Fruit fly (Drosophila melanogaster): Measurements from ENCODE around the gene CG34174.

CG34174 gene

dm6 chr2L:2200136-2201036, 13.7 kb upstream of the CG34174 start:
- no peak for TF ChIP-seq CG31627 (GFP tag; optimal IDR thresholded peaks at IDR 0.05)
- TF ChIP-seq vri (GFP tag; optimal IDR thresholded peaks at IDR 0.05) = peak; percentile 99
- peak; percentile 41 for TF ChIP-seq CG7368 (GFP tag; optimal IDR thresholded peaks at IDR 0.05)
- no peak for TF ChIP-seq Gug (GFP tag; IDR thresholded peaks at IDR 0.05)
- no peak for TF ChIP-seq CG9139 (GFP tag; optimal IDR thresholded peaks at IDR 0.05)
- TF ChIP-seq CG32006 (GFP tag; optimal IDR thresholded peaks at IDR 0.05) = no peak
- no peak for TF ChIP-seq Sox15 (GFP tag; optimal IDR thresholded peaks at IDR 0.05)
- peak; percentile 86 for TF ChIP-seq Lpt (GFP tag; optimal IDR thresholded peaks at IDR 0.05)
- TF ChIP-seq CG10669 (GFP tag; optimal IDR thresholded peaks at IDR 0.05) = no peak
- TF ChIP-seq CG8319 (GFP tag; optimal IDR thresholded peaks at IDR 0.05) = no peak
- TF ChIP-seq fd59A (GFP tag; optimal IDR thresholded peaks at IDR 0.05) = no peak
- no peak for TF ChIP-seq net (GFP tag; optimal IDR thresholded peaks at IDR 0.05)
- TF ChIP-seq Eip75B (GFP tag; optimal IDR thresholded peaks at IDR 0.05) = peak; percentile 51
- no peak for TF ChIP-seq CG6163 (GFP tag; IDR thresholded peaks at IDR 0.05)
- TF ChIP-seq CG11902 (GFP tag; optimal IDR thresholded peaks at IDR 0.05) = no peak
- TF ChIP-seq Eip93F (GFP tag; optimal IDR thresholded peaks at IDR 0.05) = no peak
- peak; percentile 78 for TF ChIP-seq Met (GFP tag; optimal IDR thresholded peaks at IDR 0.05)
- no peak for TF ChIP-seq eg (GFP tag; IDR thresholded peaks at IDR 0.05)
- TF ChIP-seq acj6 (GFP tag; optimal IDR thresholded peaks at IDR 0.05) = no peak
- TF ChIP-seq CG6854 (GFP tag; optimal IDR thresholded peaks at IDR 0.05) = peak; percentile 29
- no peak for TF ChIP-seq CG10631 (GFP tag; optimal IDR thresholded peaks at IDR 0.05)
- TF ChIP-seq fd85E (GFP tag; optimal IDR thresholded peaks at IDR 0.05) = no peak
- TF ChIP-seq lz (GFP tag; optimal IDR thresholded peaks at IDR 0.05) = no peak
- TF ChIP-seq OdsH (GFP tag; optimal IDR thresholded peaks at IDR 0.05) = no peak
- TF ChIP-seq CG6792 (GFP tag; optimal IDR thresholded peaks at IDR 0.05) = no peak
- peak; percentile 75 for TF ChIP-seq Eip78C (GFP tag)
- TF ChIP-seq CG3032 (tag; optimal IDR thresholded peaks at IDR 0.05) = no peak
- TF ChIP-seq dsx (GFP tag; optimal IDR thresholded peaks at IDR 0.05; ENCODE audit: poor library complexity, severe bottlenecking) = peak; percentile 22
- TF ChIP-seq CG6808 (GFP tag; optimal IDR thresholded peaks at IDR 0.05) = no peak
- TF ChIP-seq Hr38 (GFP tag; optimal IDR thresholded peaks at IDR 0.05) = no peak
- TF ChIP-seq Hr39 (GFP tag; optimal IDR thresholded peaks at IDR 0.05) = no peak
- no peak for TF ChIP-seq CG11294 (GFP tag; IDR thresholded peaks at IDR 0.05)
- TF ChIP-seq Ets96B (tag; optimal IDR thresholded peaks at IDR 0.05) = peak; percentile 5
- peak; percentile 33 for TF ChIP-seq CG16779 (tag; optimal IDR thresholded peaks at IDR 0.05)
- no peak for TF ChIP-seq topi (GFP tag; optimal IDR thresholded peaks at IDR 0.05)
- no peak for TF ChIP-seq CG34406 (GFP tag; optimal IDR thresholded peaks at IDR 0.05)
- TF ChIP-seq CG8632 (GFP tag; optimal IDR thresholded peaks at IDR 0.05) = no peak
- TF ChIP-seq fkh (GFP tag; optimal IDR thresholded peaks at IDR 0.05) = peak; percentile 22
- no peak for TF ChIP-seq Smox (GFP tag; optimal IDR thresholded peaks at IDR 0.05)
- TF ChIP-seq CG4318 (GFP tag; optimal IDR thresholded peaks at IDR 0.05) = no peak
- TF ChIP-seq ss (GFP tag; optimal IDR thresholded peaks at IDR 0.05) = peak in 1 of 2 experiments; percentile 31
- no peak for TF ChIP-seq CG6276 (GFP tag; optimal IDR thresholded peaks at IDR 0.05)
- TF ChIP-seq CG1621 (tag; optimal IDR thresholded peaks at IDR 0.05) = peak; percentile 59
- peak; percentile 34 for TF ChIP-seq CG3919 (GFP tag; optimal IDR thresholded peaks at IDR 0.05)
- no peak for TF ChIP-seq Hr4 (GFP tag; optimal IDR thresholded peaks at IDR 0.05)
- peak; percentile 93 for TF ChIP-seq svp (GFP tag)
- no peak for TF ChIP-seq CG11762 (GFP tag; optimal IDR thresholded peaks at IDR 0.05; ENCODE audit: insufficient read depth)
- TF ChIP-seq salr (GFP tag; optimal IDR thresholded peaks at IDR 0.05) = no peak
- TF ChIP-seq cyc (GFP tag; optimal IDR thresholded peaks at IDR 0.05) = no peak
- no peak for TF ChIP-seq CG15336 (GFP tag; IDR thresholded peaks at IDR 0.05)
- no peak for TF ChIP-seq achi (GFP tag; optimal IDR thresholded peaks at IDR 0.05)

Measured in whole organism, prepupa.